Fruit fly (Drosophila melanogaster): ENCODE data around the gene VhaSFD.

DNA sequence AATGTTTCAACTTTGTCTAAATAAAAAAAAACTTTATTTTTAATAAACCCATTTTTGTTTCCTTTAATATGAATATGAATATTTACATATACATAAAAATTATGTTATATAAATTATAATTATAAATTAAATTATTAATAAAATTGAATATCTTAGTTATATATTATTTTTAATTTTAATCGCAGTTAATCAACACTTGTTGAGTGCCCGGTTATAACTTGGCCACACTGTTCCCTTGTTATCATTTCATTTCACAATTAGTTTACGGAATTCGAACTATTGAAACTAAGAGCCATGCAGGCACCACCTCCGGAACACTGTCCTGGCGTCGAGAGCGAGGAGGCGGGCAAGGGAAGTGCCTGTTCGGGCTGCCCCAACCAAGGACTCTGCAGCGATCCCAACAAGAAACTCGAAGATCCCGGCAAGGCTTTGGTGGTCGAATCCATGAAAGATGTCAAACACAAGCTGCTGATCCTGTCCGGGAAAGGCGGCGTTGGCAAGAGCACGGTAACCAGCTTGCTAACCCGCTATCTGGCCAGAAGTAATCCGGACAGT is 4.8 kb upstream of the VhaSFD start, which contains the start of gene Nubp1:
- no peak for TF ChIP-seq h (optimal IDR thresholded peaks at IDR 0.05)
- TF ChIP-seq ttk (optimal IDR thresholded peaks at IDR 0.05) = no peak
- TF ChIP-seq psq (optimal IDR thresholded peaks at IDR 0.05) = no peak
- no peak for TF ChIP-seq Sin3A (optimal IDR thresholded peaks at IDR 0.05)

All from Kc167 (cell line).